Worm (Caenorhabditis elegans): ENCODE results near the gene gly-7.
"Not testable (repeated sequence)": the region's sequence is repeated elsewhere in the genome, so short reads cannot be mapped to it uniquely, and the experiment has no call there.

Gene gly-7

ce11 chrV:1829973-1830372, 8.8 kb upstream of the gly-7 start, which contains the start of gene Y32G9B.1:
Gene Y32G9B.1, minus strand, starts transcription at chrV:1830073.
- TF ChIP-seq unc-98 (GFP tag; IDR thresholded peaks at IDR 0.05) (no peak), nhr-71 (tag; optimal IDR thresholded peaks at IDR 0.05) (no peak), dsc-1 (tag; optimal IDR thresholded peaks at IDR 0.05) (peak; percentile 14), nhr-85 (tag) (peak; percentile 30), ets-5 (GFP tag; IDR thresholded peaks at IDR 0.05) (no peak)

- TF ChIP-seq ceh-8 (GFP tag; optimal IDR thresholded peaks at IDR 0.05) (no peak), nhr-12 (tag; optimal IDR thresholded peaks at IDR 0.05) (no peak), C04F5.9 (tag; optimal IDR thresholded peaks at IDR 0.05) (no peak), lin-15B (tag; optimal IDR thresholded peaks at IDR 0.05) (no peak), lir-3 (tag; optimal IDR thresholded peaks at IDR 0.05; ENCODE audit: poor library complexity) (no peak), ceh-88 (GFP tag; IDR thresholded peaks at IDR 0.05) (no peak), jun-1 (tag; optimal IDR thresholded peaks at IDR 0.05) (no peak), unc-130 (tag; optimal IDR thresholded peaks at IDR 0.05) (no peak), zag-1 (tag; optimal IDR thresholded peaks at IDR 0.05) (no peak), grh-1 (GFP tag; IDR thresholded peaks at IDR 0.05) (no peak), unc-86 (tag; optimal IDR thresholded peaks at IDR 0.05) (no peak), irx-1 (tag; optimal IDR thresholded peaks at IDR 0.05) (no peak), zip-4 (GFP tag; optimal IDR thresholded peaks at IDR 0.05) (no peak)
Observed at ce11 chrV:1824528-1824927, 3.4 kb upstream of the gly-7 start.

ce11 chrV:1820749-1821148, 374 bp downstream of the gly-7 start:
- TF ChIP-seq lin-35 (GFP tag; optimal IDR thresholded peaks at IDR 0.05) = peak in 1 of 2 experiments; percentile 1
- TF ChIP-seq nhr-90 (tag; optimal IDR thresholded peaks at IDR 0.05; ENCODE audit: poor library complexity) = no peak
- TF ChIP-seq efl-1 (optimal IDR thresholded peaks at IDR 0.05) = peak in 1 of 2 experiments; percentile 2
- peak; percentile 35 to 94 for TF ChIP-seq efl-1 (GFP tag; optimal IDR thresholded peaks at IDR 0.05 in 1 of 2)
- TF ChIP-seq nhr-11 (tag; optimal IDR thresholded peaks at IDR 0.05) = no peak
- peak in 1 of 3 experiments; percentile 2 for TF ChIP-seq dpl-1 (GFP tag; optimal IDR thresholded peaks at IDR 0.05)
- no peak for TF ChIP-seq egl-27 (tag; optimal IDR thresholded peaks at IDR 0.05)

ce11 chrV:1820016-1820415, 1.1 kb downstream of the gly-7 start:
- TF ChIP-seq nhr-85 (tag) = no peak
- no peak for TF ChIP-seq C16A3.4 (tag; optimal IDR thresholded peaks at IDR 0.05)
- no peak for TF ChIP-seq vab-15 (tag; optimal IDR thresholded peaks at IDR 0.05)
- no peak for TF ChIP-seq nhr-11 (tag; optimal IDR thresholded peaks at IDR 0.05)
- no peak for TF ChIP-seq nhr-47 (tag; optimal IDR thresholded peaks at IDR 0.05)
- TF ChIP-seq lin-39 (tag; optimal IDR thresholded peaks at IDR 0.05) = no peak
- no peak for TF ChIP-seq dsc-1 (tag; optimal IDR thresholded peaks at IDR 0.05)
- TF ChIP-seq ceh-90 (tag; optimal IDR thresholded peaks at IDR 0.05) = no peak
- TF ChIP-seq isw-1 (GFP tag; IDR thresholded peaks at IDR 0.05) = no peak
- TF ChIP-seq ceh-63 (GFP tag; optimal IDR thresholded peaks at IDR 0.05) = no peak
- TF ChIP-seq lin-35 (GFP tag; optimal IDR thresholded peaks at IDR 0.05) = no peak
- no peak for TF ChIP-seq ets-5 (GFP tag; IDR thresholded peaks at IDR 0.05)
- TF ChIP-seq tlp-1 (tag; optimal IDR thresholded peaks at IDR 0.05) = no peak
- no peak for TF ChIP-seq mef-2 (tag; optimal IDR thresholded peaks at IDR 0.05)
- no peak for TF ChIP-seq lsy-2 (tag; optimal IDR thresholded peaks at IDR 0.05)

- TF ChIP-seq nhr-47 (tag; optimal IDR thresholded peaks at IDR 0.05); Y116A8C.19 (tag; optimal IDR thresholded peaks at IDR 0.05; ENCODE audit: borderline replicate concordance); nhr-237 (tag; optimal IDR thresholded peaks at IDR 0.05): not testable (repeated sequence)
Observed at ce11 chrV:1814784-1815183, 6.3 kb downstream of the gly-7 start, which contains the start of gene Y46H3A.5. Gene Y46H3A.5, minus strand, starts transcription at chrV:1814884.

Data from whole organism, L1 larva.